Fruit fly (Drosophila melanogaster): ENCODE measurements around the gene CG43999.
A peak's percentile ranks its signal among the peaks of the same experiment; 100 is the strongest.

dm6 chr3R:23887096-23887421, 41.7 kb downstream of the CG43999 start:
- TF ChIP-seq Lpt (GFP tag; optimal IDR thresholded peaks at IDR 0.05): peak; percentile 95
- TF ChIP-seq Hr4 (GFP tag; optimal IDR thresholded peaks at IDR 0.05): peak; percentile 90
- TF ChIP-seq esn (GFP tag; optimal IDR thresholded peaks at IDR 0.05): peak; percentile 91
- TF ChIP-seq CG16779 (tag; optimal IDR thresholded peaks at IDR 0.05): peak; percentile 90
- peak; percentile 90 for TF ChIP-seq Smox (GFP tag; optimal IDR thresholded peaks at IDR 0.05)
- TF ChIP-seq CG10669 (GFP tag; optimal IDR thresholded peaks at IDR 0.05): peak; percentile 91
- TF ChIP-seq CG8632 (GFP tag; optimal IDR thresholded peaks at IDR 0.05): peak; percentile 88
- TF ChIP-seq fkh (GFP tag; optimal IDR thresholded peaks at IDR 0.05): peak; percentile 46
